Fruit fly (Drosophila melanogaster): ENCODE results near the gene CG3191.

Gene CG3191

DNA sequence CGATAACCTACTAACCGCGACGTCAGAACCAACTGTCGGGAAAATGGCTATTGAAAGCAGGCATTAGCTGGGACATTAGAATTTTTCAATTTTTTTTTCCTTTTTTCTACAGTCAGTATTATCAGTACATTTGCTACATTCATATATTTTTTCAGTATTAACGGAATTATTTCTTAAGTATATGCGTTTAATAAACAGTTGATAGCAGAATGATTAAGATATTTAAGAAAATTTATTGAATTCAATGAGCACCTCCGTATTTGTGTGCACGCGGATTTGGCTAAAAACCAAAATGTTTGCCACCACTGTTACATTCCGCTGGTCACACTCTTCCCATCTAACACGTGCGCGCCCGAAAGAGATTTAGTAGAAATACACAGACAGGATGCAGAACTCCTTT, 10.7 kb upstream of the CG3191 start, which contains the start of the genes temp and CG3071 (continued):
- TF ChIP-seq CG17359 (tag; optimal IDR thresholded peaks at IDR 0.05) = peak; percentile 2
- TF ChIP-seq CG5953 (GFP tag; IDR thresholded peaks at IDR 0.05) = no peak
- peak; percentile 40 for TF ChIP-seq Dref (GFP tag; IDR thresholded peaks at IDR 0.05)
- TF ChIP-seq dmrt99B (tag; optimal IDR thresholded peaks at IDR 0.05) = no peak
- TF ChIP-seq Hmr (GFP tag; optimal IDR thresholded peaks at IDR 0.05) = peak; percentile 63
- TF ChIP-seq Sry-β (GFP tag; optimal IDR thresholded peaks at IDR 0.05) = peak; percentile 99
- TF ChIP-seq Doc3 (GFP tag; IDR thresholded peaks at IDR 0.05; ENCODE audit: partially characterized antibody) = no peak
- no peak for TF ChIP-seq ase (GFP tag; IDR thresholded peaks at IDR 0.05)
- peak; percentile 66 for TF ChIP-seq CG7556 (GFP tag; optimal IDR thresholded peaks at IDR 0.05)
- TF ChIP-seq NK7.1 (GFP tag; optimal IDR thresholded peaks at IDR 0.05) = no peak
- TF ChIP-seq mld (GFP tag; IDR thresholded peaks at IDR 0.05; ENCODE audit: partially characterized antibody) = no peak
- peak; percentile 2 for TF ChIP-seq Bdp1 (GFP tag; optimal IDR thresholded peaks at IDR 0.05)
- peak; percentile 34 for TF ChIP-seq Nf-YB (GFP tag; optimal IDR thresholded peaks at IDR 0.05)
- peak; percentile 50 for TF ChIP-seq CG12942 (GFP tag; optimal IDR thresholded peaks at IDR 0.05)
- TF ChIP-seq Sry-δ (GFP tag; optimal IDR thresholded peaks at IDR 0.05) = peak; percentile 44
- TF ChIP-seq E2f1 (GFP tag; IDR thresholded peaks at IDR 0.05) = peak; percentile 49; the same call in 1 of the 2 replicates
- TF ChIP-seq Meics (GFP tag; optimal IDR thresholded peaks at IDR 0.05) = peak; percentile 59
- peak; percentile 56 for TF ChIP-seq bab2 (GFP tag; optimal IDR thresholded peaks at IDR 0.05)
- peak; percentile 67 for TF ChIP-seq CG9437 (GFP tag; optimal IDR thresholded peaks at IDR 0.05)
- peak; percentile 72 for TF ChIP-seq Hr3 (GFP tag; optimal IDR thresholded peaks at IDR 0.05)
- TF ChIP-seq HmgD (GFP tag; optimal IDR thresholded peaks at IDR 0.05) = no peak
- no peak for TF ChIP-seq wor (GFP tag; IDR thresholded peaks at IDR 0.05)
- TF ChIP-seq fu2 (GFP tag; optimal IDR thresholded peaks at IDR 0.05) = peak; percentile 66
- no peak for TF ChIP-seq Optix (GFP tag; IDR thresholded peaks at IDR 0.05)
- peak; percentile 49 for TF ChIP-seq Side (GFP tag; optimal IDR thresholded peaks at IDR 0.05)
- TF ChIP-seq CG8924 (tag; optimal IDR thresholded peaks at IDR 0.05) = peak; percentile 61
- peak in 1 of 3 experiments; percentile 39 for TF ChIP-seq Stat92E (GFP tag; optimal IDR thresholded peaks at IDR 0.05)
- no peak for TF ChIP-seq CG2889 (GFP tag; IDR thresholded peaks at IDR 0.05)
- peak; percentile 65 for TF ChIP-seq Atf-2 (GFP tag; optimal IDR thresholded peaks at IDR 0.05)
- 0 out of 2 replicates have a peak, but pooled peaks have one; percentile 25 for TF ChIP-seq Adf1 (GFP tag; IDR thresholded peaks at IDR 0.05)
- TF ChIP-seq Tbp (GFP tag; optimal IDR thresholded peaks at IDR 0.05) = peak; percentile 96
- TF ChIP-seq gro (GFP tag; optimal IDR thresholded peaks at IDR 0.05) = peak; percentile 42
- TF ChIP-seq HLHmδ (GFP tag; optimal IDR thresholded peaks at IDR 0.05) = no peak
- no peak for TF ChIP-seq luna (GFP tag; optimal IDR thresholded peaks at IDR 0.05)
- no peak for TF ChIP-seq CG7987 (GFP tag; optimal IDR thresholded peaks at IDR 0.05)
- 0 out of 2 replicates have a peak, but pooled peaks have one; percentile 39 for TF ChIP-seq rib (GFP tag; IDR thresholded peaks at IDR 0.05)
- peak; percentile 56; the same call in 1 of the 2 replicates for TF ChIP-seq klu (GFP tag; IDR thresholded peaks at IDR 0.05)
- TF ChIP-seq CG10979 (tag; optimal IDR thresholded peaks at IDR 0.05) = peak; percentile 55
- peak; percentile 56 for TF ChIP-seq nerfin-1 (tag; optimal IDR thresholded peaks at IDR 0.05)
- TF ChIP-seq pan (optimal IDR thresholded peaks at IDR 0.05) = no peak
- TF ChIP-seq pan (GFP tag; optimal IDR thresholded peaks at IDR 0.05 in 1 of 2, IDR thresholded peaks at IDR 0.05 in 1 of 2) = peak in 1 of 2 experiments; percentile 39
- TF ChIP-seq gsb (GFP tag; IDR thresholded peaks at IDR 0.05) = no peak
- no peak for TF ChIP-seq D (optimal IDR thresholded peaks at IDR 0.05)
- peak; percentile 23 for TF ChIP-seq D (GFP tag; optimal IDR thresholded peaks at IDR 0.05)
- TF ChIP-seq lbe (GFP tag; optimal IDR thresholded peaks at IDR 0.05) = peak; percentile 9
- TF ChIP-seq CG11247 (GFP tag; IDR thresholded peaks at IDR 0.05) = peak; percentile 21; the same call in 1 of the 2 replicates
- TF ChIP-seq CG30431 (GFP tag; optimal IDR thresholded peaks at IDR 0.05) = peak; percentile 19
- peak; percentile 79 for TF ChIP-seq YL-1 (GFP tag; optimal IDR thresholded peaks at IDR 0.05)
- TF ChIP-seq Trl (optimal IDR thresholded peaks at IDR 0.05) = no peak
- peak; percentile 53 for TF ChIP-seq Trl (GFP tag; optimal IDR thresholded peaks at IDR 0.05)
- peak; percentile 37 for TF ChIP-seq sqz (GFP tag; optimal IDR thresholded peaks at IDR 0.05)
- TF ChIP-seq CG8944 (GFP tag; optimal IDR thresholded peaks at IDR 0.05) = peak; percentile 50

Measured in whole organism, embryonic.